Worm (Caenorhabditis elegans) whole organism, L4 larva: ENCODE data around the gene R04F11.3.

ENCODE experiments used
- F44E2.7 ChIP-seq: fragments of 200-800 bp; sonication (Bioruptor generic); IDR thresholded peaks from 2 replicates; pipeline ENCODE4 v2.1.2; 2022; ENCODE audit warnings: missing genetic modification characterization, missing compliant biosample characterization
- F49E8.2 ChIP-seq: sonication (generic microtip); optimal IDR thresholded peaks from 2 replicates; lab custom pipeline; 2016; ENCODE audit warnings: missing compliant biosample characterization, mild to moderate bottlenecking, missing genetic modification characterization, borderline replicate concordance
- Y105C5A.15 ChIP-seq: fragments of 200-800 bp; sonication (Bioruptor generic); IDR thresholded peaks from 2 replicates; pipeline ENCODE4 v1.3.6; 2022; ENCODE audit warnings: missing genetic modification characterization, missing compliant biosample characterization
- Y75B8A.6 ChIP-seq: fragments of 200-800 bp; sonication (Bioruptor generic); IDR thresholded peaks from 2 replicates; pipeline ENCODE4 v1.3.6; 2022; ENCODE audit warnings: missing genetic modification reagents, missing genetic modification characterization, missing compliant biosample characterization
- ZK546.5 ChIP-seq, 2 experiments: sonication (generic microtip); optimal IDR thresholded peaks; 2 replicates each; lab custom pipeline; 2017; ENCODE audit warnings: missing biosample characterization in 2 of 2, missing genetic modification characterization in 2 of 2
- aha-1 ChIP-seq: fragments of 150-350 bp; peaks from one replicate; lab custom pipeline; 2014; ENCODE audit warnings: missing biosample characterization, missing genetic modification characterization
- aly-2 ChIP-seq: sonication (generic microtip); optimal IDR thresholded peaks from 2 replicates; lab custom pipeline; 2018; ENCODE audit warnings: missing biosample characterization, missing genetic modification characterization
- ama-1 ChIP-seq: fragments of 150-350 bp; optimal IDR thresholded peaks from 2 replicates; lab custom pipeline; 2014; ENCODE audit warnings: inconsistent platforms, mixed read lengths
- ceh-20 ChIP-seq: fragments of 200-800 bp; sonication (Bioruptor generic); IDR thresholded peaks from 2 replicates; pipeline ENCODE4 v1.3.6; 2022; ENCODE audit warnings: missing genetic modification reagents, missing genetic modification characterization, missing compliant biosample characterization
- ceh-28 ChIP-seq: fragments of 150-350 bp; optimal IDR thresholded peaks from 2 replicates; lab custom pipeline; 2014; ENCODE audit warnings: missing biosample characterization, missing genetic modification reagents, missing genetic modification characterization
- ces-1 ChIP-seq: fragments of 150-350 bp; sonication (generic microtip); optimal IDR thresholded peaks from 4 replicates; lab custom pipeline; 2014; ENCODE audit warnings: missing biosample characterization, missing genetic modification reagents, missing genetic modification characterization
- daf-12 ChIP-seq: fragments of 150-350 bp; optimal IDR thresholded peaks from 2 replicates; lab custom pipeline; 2014; ENCODE audit warnings: missing biosample characterization, missing genetic modification reagents, missing genetic modification characterization
- daf-16 ChIP-seq, 3 experiments: sonication (generic microtip); optimal IDR thresholded peaks; 2 replicates each; lab custom pipeline; 2016 to 2017; ENCODE audit warnings: missing genetic modification characterization in 3 of 3, missing genetic modification reagents in 3 of 3, mild to moderate bottlenecking in 2 of 3, missing compliant biosample characterization in 2 of 3, missing biosample characterization in 1 of 3, moderate library complexity in 1 of 3
- dmd-6 ChIP-seq: fragments of 200-800 bp; sonication (Bioruptor generic); IDR thresholded peaks from 2 replicates; pipeline ENCODE4 v1.3.6; 2022; ENCODE audit warnings: missing genetic modification reagents, missing genetic modification characterization, missing compliant biosample characterization
- dpl-1 ChIP-seq: fragments of 150-350 bp; optimal IDR thresholded peaks from 2 replicates; lab custom pipeline; 2014; ENCODE audit warnings: missing biosample characterization, missing genetic modification reagents, missing genetic modification characterization
- dve-1 ChIP-seq: sonication (generic microtip); optimal IDR thresholded peaks from 2 replicates; lab custom pipeline; 2017; ENCODE audit warnings: antibody characterized with exemption, mild to moderate bottlenecking, missing genetic modification characterization, missing compliant biosample characterization; ENCODE audit not compliant: insufficient read depth
- egl-27 ChIP-seq: sonication (generic microtip); optimal IDR thresholded peaks from 3 replicates; lab custom pipeline; 2017; ENCODE audit warnings: missing biosample characterization, missing genetic modification reagents, missing genetic modification characterization
- egl-43 ChIP-seq: fragments of 200-800 bp; sonication (Bioruptor generic); IDR thresholded peaks from 2 replicates; pipeline ENCODE4 v1.3.6; 2022; ENCODE audit warnings: missing genetic modification reagents, missing genetic modification characterization, missing compliant biosample characterization
- gei-8 ChIP-seq: fragments of 200-800 bp; sonication (Bioruptor generic); optimal IDR thresholded peaks from 2 replicates; lab custom pipeline; 2018; ENCODE audit warnings: mild to moderate bottlenecking, missing genetic modification characterization, missing compliant biosample characterization
- hif-1 ChIP-seq, 2 experiments: sonication (generic microtip); optimal IDR thresholded peaks; 2 replicates each; lab custom pipeline; 2016 to 2017; ENCODE audit warnings: missing compliant biosample characterization in 2 of 2, missing genetic modification characterization in 2 of 2, missing genetic modification reagents in 2 of 2, missing genotype in 2 of 2, mild to moderate bottlenecking in 1 of 2
- hlh-11 ChIP-seq: fragments of 200-800 bp; sonication (Bioruptor generic); optimal IDR thresholded peaks from 2 replicates; lab custom pipeline; 2018; ENCODE audit warnings: mild to moderate bottlenecking, missing genetic modification characterization, missing compliant biosample characterization
- hlh-30 ChIP-seq: sonication (generic microtip); optimal IDR thresholded peaks from 2 replicates; lab custom pipeline; 2017; ENCODE audit warnings: antibody characterized with exemption, mild to moderate bottlenecking, missing genetic modification characterization, missing compliant biosample characterization; ENCODE audit not compliant: insufficient read depth
- hmg-1.1 ChIP-seq: fragments of 200-800 bp; sonication (Bioruptor generic); IDR thresholded peaks from 2 replicates; pipeline ENCODE4 v1.3.6; 2022; ENCODE audit warnings: missing genetic modification reagents, missing genetic modification characterization, missing compliant biosample characterization
- lim-7 ChIP-seq: fragments of 200-800 bp; sonication (Bioruptor generic); IDR thresholded peaks from 2 replicates; pipeline ENCODE4 v1.3.6; 2022; ENCODE audit warnings: missing genetic modification characterization, missing compliant biosample characterization
- lin-13 ChIP-seq: fragments of 150-350 bp; optimal IDR thresholded peaks from 2 replicates; lab custom pipeline; 2014; ENCODE audit warnings: missing biosample characterization, missing genetic modification reagents, missing genetic modification characterization
- lin-15B ChIP-seq: fragments of 150-350 bp; sonication (generic microtip); optimal IDR thresholded peaks from 3 replicates; lab custom pipeline; 2014; ENCODE audit warnings: missing biosample characterization, missing genetic modification characterization
- mdl-1 ChIP-seq, 2 experiments: fragments of 150-350 bp in 1 of 2; sonication (generic microtip) in 1 of 2; optimal IDR thresholded peaks; 2 replicates each; lab custom pipeline; 2014 to 2017; ENCODE audit warnings: missing biosample characterization in 2 of 2, missing genetic modification characterization in 2 of 2
- mdt-29 ChIP-seq: fragments of 200-800 bp; sonication (Bioruptor generic); IDR thresholded peaks from 2 replicates; pipeline ENCODE4 v1.3.6; 2022; ENCODE audit warnings: missing genetic modification reagents, missing genetic modification characterization, missing compliant biosample characterization
- mep-1 ChIP-seq: fragments of 150-350 bp; sonication (generic microtip); optimal IDR thresholded peaks from 3 replicates; lab custom pipeline; 2014; ENCODE audit warnings: missing biosample characterization, missing genetic modification characterization
- mxl-3 ChIP-seq: fragments of 200-800 bp; sonication (Bioruptor generic); optimal IDR thresholded peaks from 2 replicates; lab custom pipeline; 2018; ENCODE audit warnings: mild to moderate bottlenecking, missing genetic modification characterization, missing compliant biosample characterization
- nhr-237 ChIP-seq: sonication (generic microtip); optimal IDR thresholded peaks from 2 replicates; lab custom pipeline; 2017; ENCODE audit warnings: missing biosample characterization, missing genetic modification characterization
- nhr-25 ChIP-seq: sonication (generic microtip); optimal IDR thresholded peaks from 2 replicates; lab custom pipeline; 2017; ENCODE audit warnings: missing genetic modification characterization, mild to moderate bottlenecking, missing compliant biosample characterization, antibody characterized with exemption, moderate library complexity, borderline replicate concordance; ENCODE audit not compliant: insufficient read depth
- nhr-28 ChIP-seq: fragments of 150-350 bp; optimal IDR thresholded peaks from 2 replicates; lab custom pipeline; 2014; ENCODE audit warnings: missing biosample characterization, missing genetic modification characterization
- nhr-48 ChIP-seq: sonication (generic microtip); optimal IDR thresholded peaks from 2 replicates; lab custom pipeline; 2016; ENCODE audit warnings: mild to moderate bottlenecking, missing genetic modification characterization, missing compliant biosample characterization
- pqm-1 ChIP-seq: sonication (generic microtip); optimal IDR thresholded peaks from 2 replicates; lab custom pipeline; 2017; ENCODE audit warnings: missing biosample characterization, missing genetic modification characterization
- set-16 ChIP-seq: fragments of 200-800 bp; sonication (Bioruptor generic); IDR thresholded peaks from 2 replicates; pipeline ENCODE4 v1.3.6; 2022; ENCODE audit warnings: missing genetic modification reagents, missing genetic modification characterization, missing compliant biosample characterization
- snpc-4 ChIP-seq: fragments of 150-350 bp; optimal IDR thresholded peaks from 2 replicates; lab custom pipeline; 2014; ENCODE audit warnings: missing biosample characterization, missing genetic modification characterization
- spr-3 ChIP-seq: fragments of 200-800 bp; sonication (Bioruptor generic); optimal IDR thresholded peaks from 2 replicates; lab custom pipeline; 2018; ENCODE audit warnings: mild to moderate bottlenecking, missing genetic modification characterization, missing compliant biosample characterization
- tra-1 ChIP-seq: fragments of 200-800 bp; sonication (Bioruptor generic); IDR thresholded peaks from 2 replicates; pipeline ENCODE4 v1.3.6; 2022; ENCODE audit warnings: missing genetic modification reagents, missing genetic modification characterization, missing compliant biosample characterization
- unc-130 ChIP-seq: sonication (generic microtip); optimal IDR thresholded peaks from 2 replicates; lab custom pipeline; 2016; ENCODE audit warnings: missing genetic modification reagents, missing genetic modification characterization, missing compliant biosample characterization
- unc-62 ChIP-seq, 3 experiments: fragments of 150-350 bp in 1 of 3; sonication (generic microtip); optimal IDR thresholded peaks in 2 of 3; peaks in 1 of 3; 1 replicate in 1 of 3; 2 replicates in 2 of 3; lab custom pipeline; 2014 to 2017; ENCODE audit warnings: missing biosample characterization in 3 of 3, missing genetic modification characterization in 3 of 3, missing genetic modification reagents in 3 of 3, missing genotype in 1 of 3
- vab-7 ChIP-seq: fragments of 200-800 bp; sonication (Bioruptor generic); IDR thresholded peaks from 2 replicates; pipeline ENCODE4 v1.3.6; 2022; ENCODE audit warnings: missing genetic modification reagents, missing genetic modification characterization, missing compliant biosample characterization
- zip-11 ChIP-seq: fragments of 200-800 bp; sonication (Bioruptor generic); IDR thresholded peaks from 2 replicates; pipeline ENCODE4 v1.3.6; 2022; ENCODE audit warnings: missing genetic modification characterization, missing compliant biosample characterization
- ztf-7 ChIP-seq: fragments of 150-350 bp; optimal IDR thresholded peaks from 2 replicates; lab custom pipeline; 2014; ENCODE audit warnings: missing biosample characterization, missing genetic modification characterization

The R04F11.3 gene

DNA sequence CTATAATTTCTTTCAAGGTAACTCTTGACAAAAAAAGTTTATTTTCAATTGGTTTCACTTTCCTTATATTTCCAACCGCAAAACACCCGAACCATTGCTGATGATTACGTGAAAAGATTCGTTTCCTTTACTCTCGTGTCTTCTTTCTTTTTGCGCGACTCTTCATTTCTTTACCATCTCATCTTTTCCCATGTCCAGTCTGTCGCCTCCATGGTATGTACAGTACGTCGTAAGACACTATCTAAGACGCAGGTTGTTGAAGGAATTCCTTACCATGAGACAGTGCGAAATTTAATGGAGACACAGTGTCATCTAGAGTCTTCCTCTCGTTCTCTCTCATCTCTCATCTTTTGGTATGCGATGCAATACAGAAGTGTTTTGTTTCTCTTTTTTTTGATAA is 16.8 kb downstream of the R04F11.3 start (continued):
- TF ChIP-seq dpl-1 (GFP tag; lab: Kevin White, UChicago) = peak; percentile 30
- no peak for TF ChIP-seq egl-27 (tag; lab: Kevin White, UChicago)
- no peak for TF ChIP-seq vab-7
- no peak for TF ChIP-seq F44E2.7 (GFP tag; lab: Robert Waterston, UW)
- no peak for TF ChIP-seq zip-11 (GFP tag; lab: Robert Waterston, UW)
- peak; percentile 42; the same call in 1 of the 2 replicates for TF ChIP-seq tra-1 (GFP tag; lab: Robert Waterston, UW)
- TF ChIP-seq lin-13 (GFP tag; lab: Kevin White, UChicago) = no peak
- TF ChIP-seq daf-12 (tag; lab: Kevin White, UChicago) = no peak
- TF ChIP-seq hif-1 (tag; optimal IDR thresholded peaks at IDR 0.05; lab: Kevin White, UChicago) = no peak
- peak; percentile 84 for TF ChIP-seq hlh-11 (tag; lab: Kevin White, UChicago)
- no peak for TF ChIP-seq Y105C5A.15 (GFP tag; lab: Robert Waterston, UW)
- TF ChIP-seq unc-130 (GFP tag; lab: Kevin White, UChicago) = no peak
- no peak for TF ChIP-seq Y75B8A.6 (GFP tag; lab: Robert Waterston, UW)
- no peak for TF ChIP-seq set-16 (GFP tag; lab: Robert Waterston, UW)
- TF ChIP-seq nhr-25 = no peak
- peak; percentile 36 for TF ChIP-seq nhr-48 (tag; lab: Kevin White, UChicago)
- no peak for TF ChIP-seq ceh-28 (tag; lab: Kevin White, UChicago)
- TF ChIP-seq, all 104 proteins: peak for 29

DNA sequence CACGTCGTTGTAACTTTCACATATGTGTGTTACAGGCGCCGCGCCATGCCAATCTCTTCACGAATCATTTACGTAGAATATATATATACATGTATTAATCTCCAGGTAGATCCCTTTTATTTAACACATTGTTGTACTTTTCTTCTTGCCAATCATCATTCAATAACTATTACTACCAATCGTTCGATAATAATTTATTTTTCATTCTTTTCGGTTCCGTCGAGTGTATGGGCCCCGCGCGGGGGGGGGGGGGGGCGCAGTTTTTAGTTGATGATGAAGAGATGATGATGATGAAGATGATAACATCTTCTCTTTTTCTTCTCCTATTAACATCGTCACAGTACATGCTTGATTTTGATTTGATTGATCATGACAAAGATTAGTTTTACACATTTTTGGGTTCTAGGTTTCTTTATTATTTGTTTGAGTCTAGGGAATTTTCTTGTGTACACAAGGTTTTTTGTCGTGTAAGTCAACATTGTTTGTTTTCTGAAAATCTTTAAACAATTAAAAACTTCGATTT is 17.7 kb downstream of the R04F11.3 start:
- TF ChIP-seq nhr-25 (no peak), hlh-11 (tag; lab: Kevin White, UChicago) (peak; percentile 23), ama-1 (lab: Kevin White, UChicago) (no peak)

DNA sequence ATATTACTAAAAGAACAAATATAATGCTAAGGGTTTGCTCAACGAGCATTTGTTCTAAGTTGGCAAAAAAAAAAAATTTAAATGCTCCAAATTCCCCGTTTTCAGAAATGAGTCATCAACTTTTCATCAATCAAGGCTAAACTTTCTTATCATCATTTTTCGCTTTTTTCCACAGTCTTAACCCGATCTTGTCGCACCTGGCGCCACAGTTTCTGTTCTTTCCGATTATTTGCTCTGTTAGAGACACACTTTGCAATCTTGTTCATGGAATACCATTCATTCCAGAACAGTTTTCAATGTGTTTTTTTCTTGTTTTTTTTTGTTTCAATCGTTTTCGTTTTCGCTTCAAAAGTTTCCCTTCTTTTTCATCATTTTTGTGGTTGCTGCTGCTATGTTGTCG is 18.8 kb downstream of the R04F11.3 start:
- TF ChIP-seq aha-1 (tag; lab: Kevin White, UChicago) = peak; percentile 70
- TF ChIP-seq gei-8 (GFP tag; lab: Kevin White, UChicago) = no peak
- no peak for TF ChIP-seq lin-15B (tag; lab: Kevin White, UChicago)
- TF ChIP-seq dmd-6 (GFP tag; lab: Robert Waterston, UW) = peak; percentile 42; the same call in 1 of the 2 replicates
- no peak for TF ChIP-seq F49E8.2
- peak; percentile 40 for TF ChIP-seq dve-1 (tag; lab: Kevin White, UChicago)
- TF ChIP-seq hlh-11 (tag; lab: Kevin White, UChicago) = peak; percentile 10
- no peak for TF ChIP-seq zip-11 (GFP tag; lab: Robert Waterston, UW)
- peak; percentile 83 for TF ChIP-seq pqm-1 (tag; lab: Kevin White, UChicago)
- peak in 1 of 2 experiments; percentile 83 for TF ChIP-seq unc-62 (GFP tag; optimal IDR thresholded peaks at IDR 0.05 in 1 of 2; lab: Kevin White, UChicago)
- TF ChIP-seq unc-62 (tag; optimal IDR thresholded peaks at IDR 0.05; lab: Kevin White, UChicago) = no peak
- no peak for TF ChIP-seq daf-16 (GFP tag; optimal IDR thresholded peaks at IDR 0.05; lab: Kevin White, UChicago)
- peak; percentile 29 for TF ChIP-seq daf-16 (tag; optimal IDR thresholded peaks at IDR 0.05; lab: Kevin White, UChicago)
- TF ChIP-seq tra-1 (GFP tag; lab: Robert Waterston, UW) = no peak
- TF ChIP-seq nhr-28 (tag; lab: Kevin White, UChicago) = peak; percentile 48
- TF ChIP-seq mdt-29 = no peak
- TF ChIP-seq ztf-7 (tag; lab: Kevin White, UChicago) = no peak
- no peak for TF ChIP-seq lim-7 (GFP tag; lab: Robert Waterston, UW)

DNA sequence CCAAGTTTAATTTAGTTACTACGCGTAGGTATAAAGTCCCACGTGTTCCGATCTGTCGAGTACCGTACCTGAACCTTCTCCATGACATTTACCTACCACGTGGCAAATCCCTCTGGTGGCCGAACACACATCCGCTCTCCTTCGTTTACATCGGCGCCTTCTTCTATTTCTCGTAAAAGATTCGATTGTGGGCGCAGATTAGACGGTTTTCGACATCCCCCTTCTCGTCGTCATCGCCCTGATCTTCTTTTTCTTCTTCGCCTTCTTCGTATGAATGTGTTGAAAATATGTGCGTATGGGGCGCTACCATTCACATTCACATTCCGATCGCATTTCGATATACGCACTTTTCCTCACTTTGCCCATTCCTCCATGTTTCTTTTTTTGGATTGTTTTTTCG is 20.2 kb downstream of the R04F11.3 start:
- no peak for TF ChIP-seq aly-2 (tag; lab: Kevin White, UChicago)
- peak in 1 of 2 experiments; percentile 29 for TF ChIP-seq mdl-1 (tag; optimal IDR thresholded peaks at IDR 0.05; lab: Kevin White, UChicago)
- TF ChIP-seq ztf-7 (tag; lab: Kevin White, UChicago) = no peak
- no peak for TF ChIP-seq ces-1 (GFP tag; lab: Kevin White, UChicago)
- no peak for TF ChIP-seq spr-3
- peak; percentile 47 for TF ChIP-seq hlh-30
- no peak for TF ChIP-seq gei-8 (GFP tag; lab: Kevin White, UChicago)
- TF ChIP-seq nhr-48 (tag; lab: Kevin White, UChicago) = no peak
- no peak for TF ChIP-seq mep-1 (tag; lab: Kevin White, UChicago)
- TF ChIP-seq mxl-3 (GFP tag; lab: Kevin White, UChicago) = peak; percentile 65
- no peak for TF ChIP-seq nhr-237 (tag; lab: Kevin White, UChicago)
- TF ChIP-seq snpc-4 = no peak
- no peak for TF ChIP-seq egl-43 (GFP tag; lab: Robert Waterston, UW)
- no peak for TF ChIP-seq Y75B8A.6 (GFP tag; lab: Robert Waterston, UW)
- TF ChIP-seq dpl-1 (GFP tag; lab: Kevin White, UChicago) = no peak
- TF ChIP-seq hlh-11 (tag; lab: Kevin White, UChicago) = peak; percentile 1
- no peak for TF ChIP-seq ceh-20 (GFP tag; lab: Robert Waterston, UW)
- no peak for TF ChIP-seq hmg-1.1
- no peak for TF ChIP-seq ZK546.5 (tag; optimal IDR thresholded peaks at IDR 0.05; lab: Kevin White, UChicago)
